Fruit fly (Drosophila melanogaster): ENCODE results near the gene CG15011.

CG15011 gene

dm6 chr3L:4254301-4254834 lies 4.6 kb downstream of the CG15011 start, which contains the start of the genes ago and CG1265:
Gene ago (minus strand): TSS chr3L:4254306.
Gene CG1265 (plus strand): TSS chr3L:4254776.
- no peak for TF ChIP-seq psq (optimal IDR thresholded peaks at IDR 0.05)
- no peak for TF ChIP-seq EcR (GFP tag; optimal IDR thresholded peaks at IDR 0.05)
- TF ChIP-seq Dll (optimal IDR thresholded peaks at IDR 0.05): no peak
- no peak for TF ChIP-seq usp (GFP tag; optimal IDR thresholded peaks at IDR 0.05)
- no peak for TF ChIP-seq CG8478 (optimal IDR thresholded peaks at IDR 0.05)
- TF ChIP-seq pan (optimal IDR thresholded peaks at IDR 0.05): no peak

dm6 chr3L:4253611-4254300 lies 5.2 kb downstream of the CG15011 start:
- TF ChIP-seq psq (optimal IDR thresholded peaks at IDR 0.05) (no peak), EcR (GFP tag; optimal IDR thresholded peaks at IDR 0.05) (no peak), CG8478 (optimal IDR thresholded peaks at IDR 0.05) (no peak), pan (optimal IDR thresholded peaks at IDR 0.05) (no peak), Dll (optimal IDR thresholded peaks at IDR 0.05) (no peak)

DNA sequence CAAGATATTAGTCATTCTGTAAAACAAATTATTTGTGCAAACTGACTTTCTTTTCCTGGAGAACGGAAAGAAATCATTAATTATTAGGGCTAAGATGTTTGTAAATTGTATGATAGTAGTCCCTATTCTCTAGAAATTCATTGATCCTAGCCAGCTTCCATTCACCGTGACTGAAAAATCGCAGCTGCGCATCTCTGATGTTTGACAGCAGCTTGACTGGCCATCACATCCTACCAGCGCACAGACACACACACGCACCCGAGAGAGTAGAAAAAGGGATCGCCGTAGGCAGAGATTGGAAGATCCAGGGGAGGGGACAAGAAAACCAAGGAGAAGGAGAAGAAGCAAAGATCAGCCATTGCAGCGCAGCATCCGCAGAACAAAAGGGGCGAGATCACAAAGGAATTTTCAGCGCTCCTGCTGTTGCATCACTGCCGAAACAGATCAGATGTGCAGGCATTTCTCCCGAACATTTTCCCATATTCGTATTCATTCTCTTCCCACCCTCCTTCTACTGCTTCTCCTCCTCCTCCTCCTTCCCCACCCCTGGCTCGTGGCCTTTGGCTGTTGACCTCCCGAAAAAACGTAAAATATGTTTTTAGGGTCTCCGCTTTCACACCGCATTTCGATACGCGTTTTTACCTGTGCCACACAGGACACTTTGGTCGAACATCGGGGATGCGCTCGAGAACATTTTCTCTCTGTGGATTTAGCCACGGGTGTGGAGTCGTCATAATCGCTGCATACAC lies 5.9 kb downstream of the CG15011 start:
- TF ChIP-seq EcR (GFP tag; optimal IDR thresholded peaks at IDR 0.05): no peak
- TF ChIP-seq CG8478 (optimal IDR thresholded peaks at IDR 0.05): no peak
- TF ChIP-seq Dll (optimal IDR thresholded peaks at IDR 0.05): no peak
- TF ChIP-seq psq (optimal IDR thresholded peaks at IDR 0.05): no peak
- no peak for TF ChIP-seq usp (GFP tag; optimal IDR thresholded peaks at IDR 0.05)
- TF ChIP-seq pan (optimal IDR thresholded peaks at IDR 0.05): no peak

- no peak for TF ChIP-seq EcR (GFP tag; optimal IDR thresholded peaks at IDR 0.05)
- TF ChIP-seq psq (optimal IDR thresholded peaks at IDR 0.05): no peak
- TF ChIP-seq pan (optimal IDR thresholded peaks at IDR 0.05): no peak
- no peak for TF ChIP-seq CG8478 (optimal IDR thresholded peaks at IDR 0.05)
- no peak for TF ChIP-seq usp (GFP tag; optimal IDR thresholded peaks at IDR 0.05)
- no peak for TF ChIP-seq Dll (optimal IDR thresholded peaks at IDR 0.05)
Observed at dm6 chr3L:4252121-4252861, 6.7 kb downstream of the CG15011 start.

- no peak for TF ChIP-seq usp (GFP tag; optimal IDR thresholded peaks at IDR 0.05)
- no peak for TF ChIP-seq EcR (GFP tag; optimal IDR thresholded peaks at IDR 0.05)
- TF ChIP-seq psq (optimal IDR thresholded peaks at IDR 0.05): no peak
- no peak for TF ChIP-seq CG8478 (optimal IDR thresholded peaks at IDR 0.05)
- TF ChIP-seq pan (optimal IDR thresholded peaks at IDR 0.05): no peak
- TF ChIP-seq Dll (optimal IDR thresholded peaks at IDR 0.05): no peak
Observed at dm6 chr3L:4242428-4242827, 16.5 kb downstream of the CG15011 start, which contains the start of gene pav. Gene pav (plus strand): TSS chr3L:4242734.

DNA sequence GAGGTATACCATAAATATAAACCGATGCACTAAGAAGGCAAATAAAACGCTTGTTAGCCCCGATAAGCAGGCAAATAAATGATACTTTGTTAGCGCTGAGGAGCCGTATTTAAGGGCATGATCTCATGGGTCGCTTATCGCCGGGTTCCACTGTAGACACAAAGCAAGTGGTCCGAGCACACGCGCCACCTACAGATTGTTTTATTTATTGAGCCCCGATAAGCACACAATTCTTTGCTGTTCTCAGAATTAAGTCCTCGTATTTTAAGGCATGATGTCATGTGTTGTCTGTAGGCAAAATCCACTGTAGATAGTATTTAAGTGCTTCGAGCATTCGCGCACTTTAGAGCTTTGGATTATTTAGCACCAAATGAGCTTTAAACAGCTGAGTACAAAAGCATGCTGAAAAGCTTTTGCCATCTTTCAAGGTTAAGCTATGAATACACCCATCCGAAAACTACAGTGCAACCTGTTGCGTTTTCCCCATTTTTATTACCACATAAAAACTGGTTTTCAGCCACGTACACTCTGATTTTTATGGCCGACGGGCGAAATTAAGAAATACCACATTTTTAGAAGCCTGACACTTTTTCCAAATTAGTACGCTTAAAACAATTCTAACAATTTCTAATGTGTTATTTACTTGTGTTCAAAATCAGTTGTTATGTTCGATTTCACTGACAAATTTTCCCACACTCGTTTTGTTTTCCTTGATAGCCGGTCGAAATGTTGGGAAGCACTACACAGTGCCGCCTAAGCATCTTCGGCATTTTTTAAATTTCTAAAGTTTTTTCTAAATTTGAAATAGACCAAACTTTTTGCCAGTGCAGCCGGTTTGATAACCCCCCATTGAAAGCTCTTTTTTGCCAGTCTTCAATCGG lies 19.3 kb downstream of the CG15011 start, which contains the start of gene Sqor:
Gene Sqor (plus strand): TSS at position 732 of the 881 bp plus-strand sequence.
- no peak for TF ChIP-seq CG8478 (optimal IDR thresholded peaks at IDR 0.05)
- TF ChIP-seq psq (optimal IDR thresholded peaks at IDR 0.05): no peak
- TF ChIP-seq Dll (optimal IDR thresholded peaks at IDR 0.05): no peak
- TF ChIP-seq EcR (GFP tag; optimal IDR thresholded peaks at IDR 0.05): no peak
- no peak for TF ChIP-seq pan (optimal IDR thresholded peaks at IDR 0.05)
- no peak for TF ChIP-seq usp (GFP tag; optimal IDR thresholded peaks at IDR 0.05)

DNA sequence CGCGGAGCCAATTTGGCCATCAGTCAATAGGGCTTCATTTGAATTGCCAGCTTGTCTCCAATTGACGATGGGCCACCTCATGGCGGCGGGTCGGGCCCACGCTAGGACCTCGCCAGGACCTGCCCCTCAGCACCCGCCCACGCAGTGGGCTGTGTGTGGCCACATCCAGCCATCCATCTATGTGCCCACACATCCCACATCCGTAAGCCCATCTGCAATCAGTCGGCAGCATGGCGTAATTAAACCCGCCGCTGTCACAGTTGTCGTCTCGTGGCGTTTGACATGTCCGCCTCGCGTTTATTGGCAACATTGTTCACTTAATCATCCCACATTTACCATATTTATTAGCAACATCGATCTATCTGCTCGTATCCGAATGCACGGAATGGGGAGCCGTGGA lies 20.8 kb downstream of the CG15011 start:
- TF ChIP-seq CG8478 (optimal IDR thresholded peaks at IDR 0.05): no peak
- no peak for TF ChIP-seq EcR (GFP tag; optimal IDR thresholded peaks at IDR 0.05)
- no peak for TF ChIP-seq pan (optimal IDR thresholded peaks at IDR 0.05)
- no peak for TF ChIP-seq Dll (optimal IDR thresholded peaks at IDR 0.05)
- TF ChIP-seq usp (GFP tag; optimal IDR thresholded peaks at IDR 0.05): no peak
- TF ChIP-seq psq (optimal IDR thresholded peaks at IDR 0.05): no peak

- no peak for TF ChIP-seq Dll (optimal IDR thresholded peaks at IDR 0.05)
- TF ChIP-seq usp (GFP tag; optimal IDR thresholded peaks at IDR 0.05): no peak
- no peak for TF ChIP-seq pan (optimal IDR thresholded peaks at IDR 0.05)
- TF ChIP-seq EcR (GFP tag; optimal IDR thresholded peaks at IDR 0.05): no peak
- TF ChIP-seq psq (optimal IDR thresholded peaks at IDR 0.05): no peak
- TF ChIP-seq CG8478 (optimal IDR thresholded peaks at IDR 0.05): no peak
Observed at dm6 chr3L:4236097-4236572, 22.8 kb downstream of the CG15011 start, which contains the start of gene ImpL2. Gene ImpL2 (minus strand): TSS chr3L:4236147.

DNA sequence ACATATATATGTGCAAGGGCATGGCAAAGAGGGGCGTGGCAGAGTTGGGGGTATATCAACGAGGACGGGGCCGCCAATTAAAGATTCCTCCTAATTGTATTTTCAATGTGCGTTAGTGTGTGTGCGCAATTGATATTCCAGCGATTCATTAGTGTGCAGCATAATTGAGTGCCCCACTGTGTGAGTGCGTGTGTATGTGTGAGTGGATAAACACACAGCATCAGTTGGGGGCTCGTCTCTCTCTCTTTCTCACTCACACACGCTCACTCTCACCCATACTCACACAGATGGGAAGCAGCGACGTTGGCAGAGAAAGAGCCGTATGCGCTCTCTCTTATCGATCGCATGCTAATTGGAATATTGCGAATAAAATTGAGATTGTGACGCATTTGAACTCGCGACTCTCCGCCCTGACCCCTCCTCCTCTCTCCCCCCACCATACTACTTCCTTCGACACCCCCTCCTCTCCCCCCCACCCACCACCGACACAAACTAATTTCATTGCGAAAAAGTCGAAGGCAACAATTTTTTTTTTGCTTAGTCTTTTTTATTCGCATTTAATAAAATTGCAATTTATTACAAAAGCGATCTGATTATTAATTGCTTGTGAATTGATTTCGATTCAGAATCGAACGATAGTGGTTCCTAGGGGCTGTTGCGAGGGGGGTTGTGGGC lies 25.2 kb downstream of the CG15011 start:
- TF ChIP-seq Dll (optimal IDR thresholded peaks at IDR 0.05) (no peak), CG8478 (optimal IDR thresholded peaks at IDR 0.05) (no peak), psq (optimal IDR thresholded peaks at IDR 0.05) (no peak), pan (optimal IDR thresholded peaks at IDR 0.05) (no peak), EcR (GFP tag; optimal IDR thresholded peaks at IDR 0.05) (no peak), usp (GFP tag; optimal IDR thresholded peaks at IDR 0.05) (no peak)

All from whole organism.